Fruit fly (Drosophila melanogaster) whole organism, wandering third instar larva: Measurements from ENCODE around the gene APP-BP1.

Source experiments
- Abd-B ChIP-seq: fragments of >200 bp; optimal IDR thresholded peaks from 2 replicates; lab custom pipeline; 2017; ENCODE audit warnings: missing biosample characterization, missing genetic modification characterization
- CG32264 ChIP-seq: fragments of 200-800 bp; sonication (Bioruptor generic); optimal IDR thresholded peaks from 2 replicates; lab custom pipeline; 2016; ENCODE audit warnings: missing biosample characterization, missing genetic modification characterization
- CG9705 ChIP-seq: fragments of 200-800 bp; sonication (Bioruptor generic); optimal IDR thresholded peaks from 2 replicates; lab custom pipeline; 2018; ENCODE audit warnings: missing biosample characterization, mild to moderate bottlenecking, missing genetic modification characterization
- CrebA ChIP-seq: fragments of 200-800 bp; sonication (Bioruptor generic); optimal IDR thresholded peaks from 2 replicates; lab custom pipeline; 2016; ENCODE audit warnings: missing biosample characterization, mild to moderate bottlenecking, missing genetic modification characterization, borderline replicate concordance
- Dfd ChIP-seq: fragments of >200 bp; optimal IDR thresholded peaks from 2 replicates; lab custom pipeline; 2017; ENCODE audit warnings: missing biosample characterization, missing genetic modification characterization
- Dif ChIP-seq: fragments of 200-275, 200-300 bp; sonication (Bioruptor generic); optimal IDR thresholded peaks from 2 replicates; lab custom pipeline; 2018; ENCODE audit warnings: missing biosample characterization, missing genetic modification characterization; ENCODE audit not compliant: partially characterized antibody
- GATAd ChIP-seq: sonication (Bioruptor generic); optimal IDR thresholded peaks from 2 replicates; lab custom pipeline; 2016; ENCODE audit warnings: missing biosample characterization, missing genetic modification characterization
- Hnf4 ChIP-seq: fragments of 200-800 bp; sonication (Bioruptor generic); optimal IDR thresholded peaks from 2 replicates; lab custom pipeline; 2016; ENCODE audit warnings: missing biosample characterization, mild to moderate bottlenecking, missing genetic modification characterization
- Hr83 ChIP-seq: fragments of 200-300 bp; sonication (Bioruptor generic); optimal IDR thresholded peaks from 2 replicates; lab custom pipeline; 2016; ENCODE audit warnings: missing biosample characterization, mild to moderate bottlenecking, missing genetic modification characterization, moderate library complexity; ENCODE audit not compliant: poor library complexity, severe bottlenecking
- Myc ChIP-seq: fragments of >200 bp; optimal IDR thresholded peaks from 2 replicates; lab custom pipeline; 2017
- N ChIP-seq: fragments of >200 bp; optimal IDR thresholded peaks from 2 replicates; lab custom pipeline; 2018; ENCODE audit warnings: missing biosample characterization, missing external identifiers, missing genetic modification characterization
- OdsH ChIP-seq: fragments of 200-800 bp; sonication (Bioruptor generic); optimal IDR thresholded peaks from 2 replicates; lab custom pipeline; 2016; ENCODE audit warnings: missing biosample characterization, mild to moderate bottlenecking, missing genetic modification characterization
- Rel ChIP-seq, 2 experiments: fragments of 200-800 bp; sonication (Bioruptor generic) in 1 of 2; optimal IDR thresholded peaks; 2 replicates in 1 of 2; 3 replicates in 1 of 2; lab custom pipeline; 2016 to 2019; ENCODE audit warnings: mild to moderate bottlenecking in 2 of 2, missing biosample characterization in 2 of 2, missing genetic modification characterization in 2 of 2, moderate library complexity in 1 of 2
- Sp1 ChIP-seq: fragments of 200-800 bp; sonication (Bioruptor generic); optimal IDR thresholded peaks from 3 replicates; lab custom pipeline; 2019; ENCODE audit warnings: missing biosample characterization, mild to moderate bottlenecking, missing genetic modification characterization, moderate library complexity
- Vsx2 ChIP-seq: fragments of 200-300, 225-300 bp; sonication (Bioruptor generic); optimal IDR thresholded peaks from 2 replicates; lab custom pipeline; 2018; ENCODE audit warnings: missing biosample characterization, missing genetic modification characterization; ENCODE audit not compliant: partially characterized antibody
- br ChIP-seq: fragments of 200-800 bp; sonication (Bioruptor generic); optimal IDR thresholded peaks from 2 replicates; lab custom pipeline; 2016; ENCODE audit warnings: missing biosample characterization, missing genetic modification characterization
- brk ChIP-seq: fragments of 200-800 bp; sonication (Bioruptor generic); optimal IDR thresholded peaks from 2 replicates; lab custom pipeline; 2016; ENCODE audit warnings: missing biosample characterization, mild to moderate bottlenecking, missing genetic modification characterization
- dl ChIP-seq, 2 experiments: fragments of 175-275, 200-275 bp in 1 of 2; fragments of 200-275 bp in 1 of 2; sonication (Bioruptor generic); optimal IDR thresholded peaks; lab custom pipeline; 2018; ENCODE audit warnings: mild to moderate bottlenecking in 2 of 2, missing biosample characterization in 2 of 2, missing genetic modification characterization in 2 of 2, moderate library complexity in 2 of 2; ENCODE audit not compliant: partially characterized antibody in 2 of 2, insufficient read depth in 1 of 2
- dmrt93B ChIP-seq: fragments of 200-800 bp; sonication (Bioruptor generic); optimal IDR thresholded peaks from 2 replicates; lab custom pipeline; 2018; ENCODE audit warnings: missing biosample characterization, mild to moderate bottlenecking, missing genetic modification characterization
- dsf ChIP-seq: sonication (Bioruptor generic); optimal IDR thresholded peaks from 2 replicates; lab custom pipeline; 2016; ENCODE audit warnings: missing biosample characterization, missing genetic modification characterization, borderline replicate concordance
- ey ChIP-seq: fragments of 200-800 bp; sonication (Bioruptor generic); optimal IDR thresholded peaks from 2 replicates; lab custom pipeline; 2016; ENCODE audit warnings: missing biosample characterization, missing genetic modification characterization
- foxo ChIP-seq, 2 experiments: fragments of 200-800 bp; sonication (Bioruptor generic); optimal IDR thresholded peaks; 2 replicates in 1 of 2; 3 replicates in 1 of 2; lab custom pipeline; 2016 to 2017; ENCODE audit warnings: missing biosample characterization in 2 of 2, missing genetic modification characterization in 2 of 2
- jim ChIP-seq: fragments of 175-275, 200-325 bp; sonication (Bioruptor generic); optimal IDR thresholded peaks from 2 replicates; lab custom pipeline; 2016; ENCODE audit warnings: missing biosample characterization, mild to moderate bottlenecking, missing genetic modification characterization
- lola ChIP-seq: fragments of >200 bp; optimal IDR thresholded peaks from 2 replicates; lab custom pipeline; 2017; ENCODE audit warnings: missing biosample characterization, missing genetic modification characterization
- pan ChIP-seq: fragments of >200 bp; optimal IDR thresholded peaks from 2 replicates; lab custom pipeline; 2017
- psq ChIP-seq: fragments of 200-800 bp; sonication (Bioruptor generic); optimal IDR thresholded peaks from 3 replicates; lab custom pipeline; 2017; ENCODE audit warnings: missing biosample characterization, mild to moderate bottlenecking, missing genetic modification characterization, moderate library complexity
- rgr ChIP-seq: fragments of 200-800 bp; sonication (Bioruptor generic); optimal IDR thresholded peaks from 3 replicates; lab custom pipeline; 2016; ENCODE audit warnings: missing biosample characterization, mild to moderate bottlenecking, missing genetic modification characterization
- sage ChIP-seq: fragments of 200-800 bp; sonication (Bioruptor generic); optimal IDR thresholded peaks from 2 replicates; lab custom pipeline; 2016; ENCODE audit warnings: missing biosample characterization, mild to moderate bottlenecking, missing genetic modification characterization
- sv ChIP-seq: fragments of 200-800 bp; sonication (Bioruptor generic); optimal IDR thresholded peaks from 3 replicates; lab custom pipeline; 2016; ENCODE audit warnings: missing biosample characterization, missing genetic modification characterization
- tai ChIP-seq: sonication (Bioruptor generic); optimal IDR thresholded peaks from 2 replicates; lab custom pipeline; 2016; ENCODE audit warnings: missing biosample characterization, missing genetic modification characterization
- usp ChIP-seq: fragments of >200 bp; optimal IDR thresholded peaks from 2 replicates; lab custom pipeline; 2017; ENCODE audit warnings: missing biosample characterization, missing genetic modification characterization
- woc ChIP-seq: sonication (Bioruptor generic); optimal IDR thresholded peaks from 2 replicates; lab custom pipeline; 2016; ENCODE audit warnings: missing biosample characterization, mild to moderate bottlenecking, missing genetic modification characterization

The APP-BP1 gene

DNA sequence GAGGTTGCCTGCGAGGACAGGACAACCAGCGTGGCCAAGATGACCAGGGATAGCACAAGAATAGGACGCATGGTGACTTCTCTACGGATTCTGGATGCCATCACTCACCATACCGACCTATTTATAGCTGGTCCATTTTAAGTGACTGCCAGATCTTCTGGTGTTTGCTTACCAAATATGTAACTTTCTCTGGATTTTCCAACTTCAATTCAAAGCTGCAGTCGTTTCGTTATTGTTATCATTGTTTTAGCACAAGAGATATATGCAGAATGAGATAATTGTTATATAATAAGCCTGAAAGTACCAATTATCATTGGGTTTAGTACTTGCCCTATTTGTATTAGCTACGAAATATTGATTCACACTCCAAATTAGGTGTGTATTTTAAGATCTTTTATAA, 5.6 kb downstream of the APP-BP1 start, which contains the start of gene CG32071:
Gene CG32071, minus strand, starts transcription at position 101 of the 400 bp plus-strand sequence.
- TF ChIP-seq Hr83 (GFP tag; lab: Kevin White, UChicago): no peak
- TF ChIP-seq tai: no peak
- no peak for TF ChIP-seq dmrt93B (GFP tag; lab: Kevin White, UChicago)
- no peak for TF ChIP-seq usp (GFP tag; lab: Kevin White, UChicago)
- TF ChIP-seq sv (GFP tag; lab: Kevin White, UChicago): no peak
- TF ChIP-seq CG32264: no peak
- TF ChIP-seq dsf: no peak
- no peak for TF ChIP-seq N
- TF ChIP-seq woc: no peak
- TF ChIP-seq sage (GFP tag; lab: Kevin White, UChicago): no peak
- no peak for TF ChIP-seq brk
- TF ChIP-seq br: no peak
- no peak for TF ChIP-seq Vsx2
- no peak for TF ChIP-seq GATAd (GFP tag; lab: Kevin White, UChicago)
- TF ChIP-seq rgr (GFP tag; lab: Kevin White, UChicago): no peak
- no peak for TF ChIP-seq OdsH (GFP tag; lab: Kevin White, UChicago)
- TF ChIP-seq Myc (lab: Kevin White, UChicago): no peak
- TF ChIP-seq jim (GFP tag; lab: Kevin White, UChicago): no peak
- no peak for TF ChIP-seq foxo (GFP tag; optimal IDR thresholded peaks at IDR 0.05; lab: Kevin White, UChicago)

DNA sequence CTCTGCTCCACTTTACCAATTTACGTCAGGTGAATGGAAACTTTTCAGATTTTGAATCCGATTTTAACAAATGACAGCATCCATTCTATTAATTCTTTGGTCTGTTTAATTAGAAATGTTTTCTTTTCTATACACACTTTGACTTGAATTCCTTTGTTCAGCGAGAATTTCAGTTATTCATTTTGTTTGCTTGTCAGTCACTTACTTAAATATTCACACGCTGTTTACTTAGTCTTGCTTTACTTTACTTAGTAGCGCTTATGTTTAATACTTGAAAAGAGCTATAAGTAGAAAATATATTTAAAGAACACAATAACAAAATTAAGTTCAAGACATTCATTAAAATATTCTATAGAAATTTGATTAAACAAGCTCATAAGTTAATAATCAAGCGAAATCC, 9.2 kb downstream of the APP-BP1 start, which contains the start of gene CG32073:
Gene CG32073, minus strand, starts transcription at position 151 of the 400 bp plus-strand sequence.
- no peak for TF ChIP-seq Abd-B (GFP tag; lab: Kevin White, UChicago)
- no peak for TF ChIP-seq lola (GFP tag; lab: Kevin White, UChicago)
- TF ChIP-seq Vsx2: no peak
- TF ChIP-seq CrebA (GFP tag; lab: Kevin White, UChicago): no peak
- no peak for TF ChIP-seq rgr (GFP tag; lab: Kevin White, UChicago)
- no peak for TF ChIP-seq pan (lab: Kevin White, UChicago)
- TF ChIP-seq woc: no peak
- no peak for TF ChIP-seq foxo (GFP tag; optimal IDR thresholded peaks at IDR 0.05; lab: Kevin White, UChicago)
- TF ChIP-seq Hr83 (GFP tag; lab: Kevin White, UChicago): no peak
- TF ChIP-seq dsf: no peak
- TF ChIP-seq dl (GFP tag; optimal IDR thresholded peaks at IDR 0.05; lab: Kevin White, UChicago; ENCODE audit: insufficient read depth in 1 of 2, partially characterized antibody in 2 of 2): no peak

DNA sequence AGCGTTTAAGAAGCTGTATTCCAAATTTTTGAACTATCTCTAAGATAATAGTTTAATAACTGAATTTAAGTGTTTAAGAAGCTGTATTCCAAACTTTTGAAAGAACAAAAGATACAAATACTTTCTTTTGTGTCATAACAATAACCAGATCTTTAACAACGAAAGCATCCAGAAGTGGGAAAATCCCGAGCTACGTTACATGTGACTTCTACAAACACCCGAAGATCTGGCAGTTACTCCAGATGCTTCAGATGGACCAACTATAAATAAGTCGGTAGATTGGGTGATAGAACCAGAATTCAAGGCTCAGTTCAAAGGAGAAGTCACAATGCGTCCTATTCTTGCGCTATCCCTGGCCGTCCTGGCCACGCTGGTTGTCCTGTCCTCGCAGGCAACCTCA, 9.7 kb downstream of the APP-BP1 start, which contains the start of gene CG12522:
Gene CG12522, plus strand, starts transcription at position 301 of the 400 bp plus-strand sequence.
- TF ChIP-seq psq (no peak), dl (GFP tag; optimal IDR thresholded peaks at IDR 0.05; lab: Kevin White, UChicago; ENCODE audit: insufficient read depth in 1 of 2, partially characterized antibody in 2 of 2) (no peak), woc (no peak), ey (GFP tag; lab: Kevin White, UChicago) (no peak), br (no peak)

DNA sequence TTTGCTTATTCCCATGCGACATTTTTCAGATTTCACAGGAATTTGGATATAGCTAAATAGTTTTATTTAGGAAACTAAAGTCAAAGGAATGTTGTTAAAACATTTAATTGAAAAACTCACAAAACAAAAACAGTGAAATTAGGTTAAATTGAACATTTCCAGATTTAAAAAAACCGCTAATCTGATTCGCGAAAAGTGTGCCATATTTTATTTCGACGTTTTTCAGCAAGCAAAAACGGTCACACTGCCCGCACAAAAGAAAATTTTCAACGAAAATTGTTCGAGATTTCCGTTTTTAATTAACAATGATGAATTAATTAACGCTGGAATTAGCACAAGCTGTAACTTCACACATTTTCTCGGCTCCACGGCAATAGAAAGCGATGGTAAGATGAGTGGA, 11.2 kb downstream of the APP-BP1 start, which contains the start of the genes CG34012 and emei:
Gene CG34012, minus strand, starts transcription at position 52 of the 400 bp plus-strand sequence.
Gene emei, plus strand, starts transcription at position 237 of the 400 bp plus-strand sequence.
- TF ChIP-seq dmrt93B (GFP tag; lab: Kevin White, UChicago) (no peak), Vsx2 (no peak), tai (no peak), CrebA (GFP tag; lab: Kevin White, UChicago) (no peak), GATAd (GFP tag; lab: Kevin White, UChicago) (no peak), rgr (GFP tag; lab: Kevin White, UChicago) (no peak), Hr83 (GFP tag; lab: Kevin White, UChicago) (no peak), jim (GFP tag; lab: Kevin White, UChicago) (no peak), Hnf4 (no peak), Dif (GFP tag; lab: Kevin White, UChicago) (no peak), CG32264 (no peak), psq (no peak), Rel (GFP tag; optimal IDR thresholded peaks at IDR 0.05; lab: Kevin White, UChicago) (no peak), Rel (tag; optimal IDR thresholded peaks at IDR 0.05; lab: Kevin White, UChicago) (no peak), CG9705 (GFP tag; lab: Kevin White, UChicago) (no peak)

DNA sequence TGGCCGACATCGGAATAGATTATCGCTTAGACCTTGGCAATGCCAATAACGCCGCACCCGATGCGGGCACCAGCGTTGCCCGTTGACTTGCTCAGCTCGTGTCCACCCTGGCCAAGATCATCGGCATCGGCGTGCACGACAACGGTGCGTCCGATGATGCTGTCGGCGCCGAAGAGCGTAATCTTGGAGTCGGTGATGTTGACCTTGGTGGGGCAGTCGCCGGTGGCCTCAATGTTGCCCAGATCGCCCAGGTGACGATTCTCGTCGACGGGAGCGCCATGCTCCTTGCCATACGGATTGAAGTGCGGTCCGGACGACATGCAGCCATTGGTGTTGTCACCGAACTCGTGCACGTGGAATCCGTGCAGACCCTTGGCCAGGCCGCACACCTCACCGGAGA, 14.2 kb downstream of the APP-BP1 start:
- TF ChIP-seq N (no peak), Vsx2 (no peak), CG9705 (GFP tag; lab: Kevin White, UChicago) (no peak), Sp1 (GFP tag; lab: Kevin White, UChicago) (no peak), usp (GFP tag; lab: Kevin White, UChicago) (no peak), Rel (GFP tag; optimal IDR thresholded peaks at IDR 0.05; lab: Kevin White, UChicago) (no peak), Rel (tag; optimal IDR thresholded peaks at IDR 0.05; lab: Kevin White, UChicago) (no peak), CrebA (GFP tag; lab: Kevin White, UChicago) (no peak), Dfd (GFP tag; lab: Kevin White, UChicago) (no peak), sage (GFP tag; lab: Kevin White, UChicago) (no peak), lola (GFP tag; lab: Kevin White, UChicago) (no peak), Myc (lab: Kevin White, UChicago) (no peak), ey (GFP tag; lab: Kevin White, UChicago) (no peak), dmrt93B (GFP tag; lab: Kevin White, UChicago) (no peak)
